Fruit fly (Drosophila melanogaster) Kc167 (cell line): ENCODE results near the gene RhoBTB.

ENCODE experiments used
- Myc ChIP-seq: fragments of >200 bp; optimal IDR thresholded peaks from 2 replicates; lab custom pipeline; 2017; ENCODE audit warnings: missing external identifiers
- Sin3A ChIP-seq: fragments of >200 bp; optimal IDR thresholded peaks from 2 replicates; lab custom pipeline; 2018; ENCODE audit warnings: missing external identifiers
- h ChIP-seq: fragments of >200 bp; optimal IDR thresholded peaks from 3 replicates; lab custom pipeline; 2018; ENCODE audit warnings: missing external identifiers
- insv ChIP-seq: fragments of >200 bp; optimal IDR thresholded peaks from 3 replicates; lab custom pipeline; 2018; ENCODE audit warnings: missing external identifiers
- psq ChIP-seq: fragments of >200 bp; optimal IDR thresholded peaks from 2 replicates; lab custom pipeline; 2017; ENCODE audit warnings: missing external identifiers
- ttk ChIP-seq: sonication (Bioruptor generic); optimal IDR thresholded peaks from 2 replicates; lab custom pipeline; 2017; ENCODE audit warnings: missing external identifiers

RhoBTB gene

dm6 chr3L:20375878-20376563, at the start of gene RhoBTB, which contains the start of gene Ide:
RhoBTB (plus strand) TSS chr3L:20376242.
Ide (minus strand) TSS chr3L:20375896.
- TF ChIP-seq ttk (no peak), h (lab: Kevin White, UChicago) (no peak), insv (no peak)

- TF ChIP-seq insv (no peak), h (lab: Kevin White, UChicago) (no peak), ttk (no peak), Sin3A (lab: Kevin White, UChicago) (no peak), psq (lab: Kevin White, UChicago) (no peak), Myc (lab: Kevin White, UChicago) (no peak)
Measured at dm6 chr3L:20342334-20342733, 33.7 kb upstream of the RhoBTB start, which contains the start of gene Spn77Bc. Spn77Bc (plus strand) TSS chr3L:20342634.

- TF ChIP-seq ttk (no peak), Myc (lab: Kevin White, UChicago) (no peak), h (lab: Kevin White, UChicago) (no peak), psq (lab: Kevin White, UChicago) (no peak), insv (no peak), Sin3A (lab: Kevin White, UChicago) (no peak)
Measured at dm6 chr3L:20347762-20348580, 28.1 kb upstream of the RhoBTB start, which contains the start of the genes Rbbp5 and eRF1. Rbbp5 (minus strand) TSS chr3L:20347942. eRF1 (plus strand) TSS chr3L:20348355.

dm6 chr3L:20348581-20349093, 27.4 kb upstream of the RhoBTB start:
- TF ChIP-seq ttk (no peak), insv (no peak), Sin3A (lab: Kevin White, UChicago) (no peak), h (lab: Kevin White, UChicago) (no peak), Myc (lab: Kevin White, UChicago) (no peak)

dm6 chr3L:20349333-20349924, 26.6 kb upstream of the RhoBTB start:
- TF ChIP-seq Myc (lab: Kevin White, UChicago) (no peak), insv (no peak), ttk (no peak), Sin3A (lab: Kevin White, UChicago) (no peak), h (lab: Kevin White, UChicago) (no peak), psq (lab: Kevin White, UChicago) (no peak)

dm6 chr3L:20353149-20353548, 22.9 kb upstream of the RhoBTB start, which contains the start of gene CG5618:
CG5618 (plus strand) TSS chr3L:20353449.
- no peak for TF ChIP-seq ttk
- TF ChIP-seq Myc (lab: Kevin White, UChicago) = no peak
- TF ChIP-seq insv = no peak
- no peak for TF ChIP-seq h (lab: Kevin White, UChicago)
- TF ChIP-seq psq (lab: Kevin White, UChicago) = no peak
- TF ChIP-seq Sin3A (lab: Kevin White, UChicago) = no peak

- TF ChIP-seq psq (lab: Kevin White, UChicago) (no peak), ttk (no peak), h (lab: Kevin White, UChicago) (no peak), Myc (lab: Kevin White, UChicago) (no peak), Sin3A (lab: Kevin White, UChicago) (no peak), insv (no peak)
Measured at dm6 chr3L:20353726-20354332, 22.2 kb upstream of the RhoBTB start.

dm6 chr3L:20354363-20354762, 21.7 kb upstream of the RhoBTB start:
- TF ChIP-seq insv = no peak
- TF ChIP-seq psq (lab: Kevin White, UChicago) = no peak
- TF ChIP-seq Myc (lab: Kevin White, UChicago) = no peak
- TF ChIP-seq ttk = no peak
- TF ChIP-seq Sin3A (lab: Kevin White, UChicago) = no peak
- TF ChIP-seq h (lab: Kevin White, UChicago) = no peak

dm6 chr3L:20354872-20355271, 21.2 kb upstream of the RhoBTB start:
- TF ChIP-seq h (lab: Kevin White, UChicago) (no peak), ttk (no peak), insv (no peak), psq (lab: Kevin White, UChicago) (no peak), Sin3A (lab: Kevin White, UChicago) (no peak), Myc (lab: Kevin White, UChicago) (no peak)

- TF ChIP-seq h (lab: Kevin White, UChicago) (no peak), ttk (no peak), insv (no peak), Sin3A (lab: Kevin White, UChicago) (no peak), Myc (lab: Kevin White, UChicago) (no peak), psq (lab: Kevin White, UChicago) (no peak)
Measured at dm6 chr3L:20356613-20357012, 19.4 kb upstream of the RhoBTB start, which contains the start of gene kin17. kin17 (plus strand) TSS chr3L:20356807.

- TF ChIP-seq h (lab: Kevin White, UChicago) = no peak
- no peak for TF ChIP-seq ttk
- no peak for TF ChIP-seq Sin3A (lab: Kevin White, UChicago)
- no peak for TF ChIP-seq psq (lab: Kevin White, UChicago)
- no peak for TF ChIP-seq Myc (lab: Kevin White, UChicago)
- no peak for TF ChIP-seq insv
Measured at dm6 chr3L:20358212-20358611, 17.8 kb upstream of the RhoBTB start, which contains the start of gene CG5665. CG5665 (plus strand) TSS chr3L:20358512.
